Worm (Caenorhabditis elegans): ENCODE data around the gene B0336.13.

Gene B0336.13

ce11 chrIII:5678935-5679334 is 14.9 kb upstream of the B0336.13 start, which contains the start of the genes ska-3 and rps-12 (continued):
- TF ChIP-seq Y105C5A.15 (GFP tag; IDR thresholded peaks at IDR 0.05) (no peak), madf-5 (GFP tag; IDR thresholded peaks at IDR 0.05) (peak in 1 of 2 experiments; percentile 42; a peak in 1 of 4 replicates), tra-1 (GFP tag; IDR thresholded peaks at IDR 0.05) (peak; percentile 95), nhr-237 (tag; optimal IDR thresholded peaks at IDR 0.05) (peak; percentile 67), jun-1 (tag; optimal IDR thresholded peaks at IDR 0.05) (peak; percentile 94), nhr-48 (tag; optimal IDR thresholded peaks at IDR 0.05) (peak; percentile 84), ceh-32 (tag; optimal IDR thresholded peaks at IDR 0.05; ENCODE audit: poor library complexity) (peak; percentile 73), daf-19 (GFP tag; conservative IDR thresholded peaks at IDR 0.05) (peak; percentile 79; the same call in 1 of the 2 replicates), aha-1 (tag) (peak; percentile 100)

- TF ChIP-seq ztf-7 (tag; optimal IDR thresholded peaks at IDR 0.05) (no peak), zfp-2 (tag; optimal IDR thresholded peaks at IDR 0.05) (no peak), zip-2 (tag; optimal IDR thresholded peaks at IDR 0.05) (no peak), T26A8.4 (GFP tag; IDR thresholded peaks at IDR 0.05) (no peak), ZK337.2 (GFP tag; IDR thresholded peaks at IDR 0.05) (no peak), F44E2.7 (GFP tag; IDR thresholded peaks at IDR 0.05) (no peak), daf-19 (GFP tag; conservative IDR thresholded peaks at IDR 0.05) (no peak), attf-4 (tag; optimal IDR thresholded peaks at IDR 0.05) (no peak), fos-1 (tag; optimal IDR thresholded peaks at IDR 0.05) (no peak), madf-9 (GFP tag; conservative IDR thresholded peaks at IDR 0.05) (no peak), Y48G9A.11 (GFP tag; IDR thresholded peaks at IDR 0.05) (peak; percentile 69), lin-15B (tag; optimal IDR thresholded peaks at IDR 0.05) (no peak), lsy-2 (tag; optimal IDR thresholded peaks at IDR 0.05) (no peak), snpc-1.2 (GFP tag; IDR thresholded peaks at IDR 0.05) (peak; percentile 21; the same call in 1 of the 2 replicates), ceh-82 (tag; optimal IDR thresholded peaks at IDR 0.05) (no peak), ceh-32 (tag; optimal IDR thresholded peaks at IDR 0.05; ENCODE audit: poor library complexity) (no peak), nhr-10 (tag; optimal IDR thresholded peaks at IDR 0.05) (no peak), ceh-20 (GFP tag; IDR thresholded peaks at IDR 0.05) (no peak), lin-13 (GFP tag; optimal IDR thresholded peaks at IDR 0.05) (no peak), F37D6.2 (tag; optimal IDR thresholded peaks at IDR 0.05) (no peak), lir-3 (tag; optimal IDR thresholded peaks at IDR 0.05) (no peak), lim-7 (GFP tag; IDR thresholded peaks at IDR 0.05) (no peak), pha-4 (GFP tag; IDR thresholded peaks at IDR 0.05) (peak; percentile 18; the same call in 1 of the 2 replicates), pha-4 (tag; optimal IDR thresholded peaks at IDR 0.05) (no peak), lin-38 (GFP tag; IDR thresholded peaks at IDR 0.05) (peak; percentile 77), tag-97 (GFP tag; IDR thresholded peaks at IDR 0.05) (no peak), mxl-2 (GFP tag; conservative IDR thresholded peaks at IDR 0.05) (no peak), hlh-30 (tag; optimal IDR thresholded peaks at IDR 0.05; ENCODE audit: insufficient read depth) (no peak), F49E8.2 (tag; optimal IDR thresholded peaks at IDR 0.05; ENCODE audit: borderline replicate concordance) (peak; percentile 38), lin-39 (tag; optimal IDR thresholded peaks at IDR 0.05) (no peak), mxl-3 (GFP tag; optimal IDR thresholded peaks at IDR 0.05) (no peak), lin-29 (GFP tag; IDR thresholded peaks at IDR 0.05) (no peak), Y105C5A.15 (GFP tag; IDR thresholded peaks at IDR 0.05) (no peak), nhr-237 (tag; optimal IDR thresholded peaks at IDR 0.05) (no peak), cey-2 (tag; optimal IDR thresholded peaks at IDR 0.05; ENCODE audit: borderline replicate concordance, insufficient read depth) (no peak), aly-2 (tag; optimal IDR thresholded peaks at IDR 0.05) (no peak), R02D3.7 (tag; optimal IDR thresholded peaks at IDR 0.05) (no peak), Y75B8A.6 (GFP tag; IDR thresholded peaks at IDR 0.05) (no peak), tra-1 (GFP tag; IDR thresholded peaks at IDR 0.05) (no peak), nhr-111 (GFP tag; optimal IDR thresholded peaks at IDR 0.05) (no peak), nhr-48 (tag; optimal IDR thresholded peaks at IDR 0.05) (no peak), egl-27 (tag; optimal IDR thresholded peaks at IDR 0.05) (no peak), hif-1 (tag; optimal IDR thresholded peaks at IDR 0.05) (no peak), daf-12 (tag; optimal IDR thresholded peaks at IDR 0.05) (no peak), egl-43 (GFP tag; IDR thresholded peaks at IDR 0.05) (no peak), unc-39 (tag; optimal IDR thresholded peaks at IDR 0.05) (no peak)
Measured at ce11 chrIII:5680141-5680540, 13.7 kb upstream of the B0336.13 start, which contains the start of gene pst-2. Gene pst-2, plus strand, starts transcription at chrIII:5680433.
